Worm (Caenorhabditis elegans): ENCODE data around the gene srlf-19.

The srlf-19 gene

DNA sequence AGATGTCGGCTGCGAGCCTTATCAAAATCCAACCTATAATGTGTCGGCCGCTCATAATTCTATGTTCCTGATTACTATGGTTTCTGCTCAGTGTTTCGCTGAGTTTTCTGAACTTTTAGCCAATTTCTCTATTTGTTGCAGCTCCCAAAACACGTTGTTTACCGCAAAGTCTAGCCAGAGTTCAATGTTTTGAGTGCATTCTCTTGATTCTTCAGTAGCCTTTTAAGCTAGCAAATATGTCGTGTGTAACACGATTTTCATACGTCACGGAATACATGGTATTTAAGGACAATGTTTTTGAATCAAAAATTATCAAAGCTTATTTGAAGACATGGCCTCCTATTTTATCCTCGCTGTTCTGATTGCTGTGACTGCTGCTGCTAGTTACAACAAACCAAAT lies at the start of gene srlf-19:
TSS of gene srlf-19 (plus strand) at position 301 of the 400 bp plus-strand sequence.
- TF ChIP-seq dao-5 (tag; optimal IDR thresholded peaks at IDR 0.05) (no peak), W03F9.2 (tag; optimal IDR thresholded peaks at IDR 0.05) (no peak), him-1 (tag; optimal IDR thresholded peaks at IDR 0.05) (no peak)

DNA sequence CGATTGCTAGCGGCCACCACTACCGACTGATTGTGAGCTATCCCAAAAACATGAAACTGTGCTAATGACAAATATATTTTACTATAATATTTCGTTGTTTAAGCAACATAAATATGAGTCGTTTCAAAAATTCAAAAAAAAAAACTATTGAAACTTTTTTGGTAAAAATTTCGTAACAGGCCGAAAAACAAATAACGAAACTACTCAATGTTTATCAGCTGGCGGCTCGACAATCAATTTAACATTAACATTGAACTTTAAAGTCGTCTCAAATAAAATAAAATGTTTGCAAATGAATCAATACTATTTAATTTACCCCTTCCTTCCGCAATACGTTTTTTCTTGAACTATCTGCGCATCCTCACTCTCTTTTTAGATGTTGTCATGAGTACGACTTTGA lies 47.5 kb upstream of the srlf-19 start:
- TF ChIP-seq dao-5 (tag; optimal IDR thresholded peaks at IDR 0.05) (no peak), him-1 (tag; optimal IDR thresholded peaks at IDR 0.05) (no peak), W03F9.2 (tag; optimal IDR thresholded peaks at IDR 0.05) (no peak)

DNA sequence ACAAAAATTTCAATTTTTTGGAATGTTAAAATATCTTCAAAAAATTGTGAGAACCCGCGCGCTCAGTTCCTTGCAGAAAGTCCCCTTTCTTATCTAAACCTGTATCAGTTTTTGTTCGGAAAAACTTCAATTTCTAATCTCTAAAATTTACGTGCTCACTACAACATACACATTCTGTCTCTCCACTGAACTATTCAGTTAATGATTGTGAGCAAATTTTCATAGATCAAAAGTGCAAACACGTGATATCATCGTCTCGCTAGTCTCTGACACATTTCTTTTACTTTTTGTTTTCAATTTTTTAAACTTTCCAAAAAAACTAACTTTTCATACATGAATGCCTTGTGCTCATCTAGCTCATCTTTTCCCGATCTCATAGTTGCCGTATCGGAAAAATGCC lies 45.8 kb upstream of the srlf-19 start, which contains the start of gene nhr-203:
TSS of gene nhr-203 (plus strand) at position 332 of the 400 bp plus-strand sequence.
- TF ChIP-seq W03F9.2 (tag; optimal IDR thresholded peaks at IDR 0.05) (no peak), dao-5 (tag; optimal IDR thresholded peaks at IDR 0.05) (no peak), him-1 (tag; optimal IDR thresholded peaks at IDR 0.05) (no peak)

DNA sequence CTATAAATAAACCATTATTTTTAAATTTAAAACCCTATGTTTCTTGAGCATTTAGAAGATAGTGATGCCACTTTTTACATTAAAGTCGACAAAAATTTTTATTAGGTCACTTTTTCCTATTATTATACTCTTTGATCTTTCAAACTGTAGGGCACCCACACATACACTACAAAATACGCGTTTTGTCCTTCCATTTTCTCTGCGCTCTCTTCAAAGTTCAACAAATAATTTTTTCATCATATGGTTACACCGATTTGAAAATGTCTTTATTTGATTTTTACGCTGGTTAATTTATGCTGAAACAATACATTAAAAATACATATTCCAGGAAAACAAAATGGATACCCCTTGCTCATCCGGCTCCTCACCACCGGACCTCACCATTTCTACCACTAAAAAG lies 43.0 kb upstream of the srlf-19 start, which contains the start of gene nhr-202:
TSS of gene nhr-202 (plus strand) at position 326 of the 400 bp plus-strand sequence.
- TF ChIP-seq dao-5 (tag; optimal IDR thresholded peaks at IDR 0.05) (no peak), W03F9.2 (tag; optimal IDR thresholded peaks at IDR 0.05) (no peak), him-1 (tag; optimal IDR thresholded peaks at IDR 0.05) (no peak)

DNA sequence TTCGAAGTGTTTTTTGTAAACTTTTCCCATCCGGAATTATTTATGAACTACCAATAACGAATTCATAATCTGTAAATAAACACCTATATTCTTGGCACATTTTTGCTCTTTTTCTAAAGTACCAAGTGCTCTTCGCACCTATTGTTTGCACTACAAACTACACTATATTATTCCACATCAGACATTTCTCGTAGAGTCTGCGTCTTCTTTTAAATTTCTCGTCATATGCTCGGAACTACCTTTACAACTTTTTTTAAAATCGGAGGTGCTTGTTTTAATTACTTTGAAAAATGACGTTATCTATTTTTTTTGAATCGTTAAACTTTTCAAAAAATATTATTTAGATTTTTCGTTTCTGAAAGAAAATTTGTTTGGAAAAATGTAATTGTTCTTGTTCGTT lies 40.5 kb upstream of the srlf-19 start, which contains the start of gene nhr-201:
TSS of gene nhr-201 (plus strand) at position 29 of the 400 bp plus-strand sequence.
- TF ChIP-seq W03F9.2 (tag; optimal IDR thresholded peaks at IDR 0.05) (no peak), dao-5 (tag; optimal IDR thresholded peaks at IDR 0.05) (no peak), him-1 (tag; optimal IDR thresholded peaks at IDR 0.05) (no peak)

DNA sequence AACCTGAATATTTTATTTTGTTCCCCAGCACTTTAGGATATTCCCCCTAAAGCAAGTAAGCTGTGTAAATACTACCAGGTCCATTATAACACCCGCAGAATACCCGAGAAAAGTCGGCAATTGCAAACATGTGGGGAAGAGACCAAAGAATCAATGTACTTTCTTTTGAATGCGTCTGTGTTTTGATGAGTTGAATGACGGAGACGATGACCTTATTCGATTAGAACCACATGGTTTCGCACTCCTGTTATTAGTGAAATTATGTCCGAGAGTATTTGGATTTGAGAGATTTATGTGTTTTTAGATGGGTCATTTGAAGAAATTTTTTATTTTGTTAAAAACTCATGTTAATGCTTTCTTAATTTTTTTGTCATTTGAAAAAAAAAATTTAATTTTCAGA lies 39.9 kb upstream of the srlf-19 start:
- no peak for TF ChIP-seq W03F9.2 (tag; optimal IDR thresholded peaks at IDR 0.05)
- TF ChIP-seq him-1 (tag; optimal IDR thresholded peaks at IDR 0.05) = no peak
- TF ChIP-seq dao-5 (tag; optimal IDR thresholded peaks at IDR 0.05) = no peak

DNA sequence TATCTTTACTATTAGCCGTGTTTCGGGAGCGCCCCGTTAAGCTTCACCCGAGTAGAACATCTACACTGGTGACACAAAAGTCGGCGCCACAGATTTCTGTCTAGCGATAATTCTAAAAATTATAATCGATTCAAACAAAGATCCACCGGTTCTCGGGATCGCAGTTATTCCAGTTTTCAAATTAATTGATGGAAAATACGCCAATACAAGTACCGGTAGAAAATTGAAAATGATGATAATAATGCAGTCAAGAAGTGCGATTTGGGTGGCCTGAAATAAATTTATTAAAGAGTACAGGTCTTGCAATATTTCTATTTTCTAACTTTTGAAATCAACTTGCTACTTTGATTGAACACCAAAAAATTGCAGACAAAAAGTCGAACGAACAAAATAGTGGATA lies 37.8 kb upstream of the srlf-19 start:
- TF ChIP-seq W03F9.2 (tag; optimal IDR thresholded peaks at IDR 0.05) (no peak), him-1 (tag; optimal IDR thresholded peaks at IDR 0.05) (no peak), dao-5 (tag; optimal IDR thresholded peaks at IDR 0.05) (no peak)

DNA sequence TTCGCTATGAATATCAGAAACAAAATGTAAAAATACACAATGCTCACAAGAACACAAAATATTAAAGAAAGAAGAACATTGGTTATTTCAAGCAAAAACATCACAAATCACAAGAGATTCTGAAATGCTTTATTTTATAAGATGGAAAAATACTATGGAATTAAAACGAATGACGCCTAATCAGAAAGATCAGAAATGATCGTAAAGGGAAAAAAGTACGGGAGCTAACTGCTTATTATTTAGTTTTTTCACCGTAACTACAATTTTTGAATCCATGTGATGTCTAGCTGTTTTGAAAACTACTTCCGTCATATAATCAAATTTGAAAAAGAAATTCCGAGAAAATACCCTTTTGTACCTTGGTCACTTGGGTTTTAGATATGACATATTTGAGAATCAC lies 36.8 kb upstream of the srlf-19 start, which contains the start of gene srbc-57:
TSS of gene srbc-57 (minus strand) at position 101 of the 400 bp plus-strand sequence.
- TF ChIP-seq dao-5 (tag; optimal IDR thresholded peaks at IDR 0.05) (no peak), W03F9.2 (tag; optimal IDR thresholded peaks at IDR 0.05) (no peak), him-1 (tag; optimal IDR thresholded peaks at IDR 0.05) (no peak)

DNA sequence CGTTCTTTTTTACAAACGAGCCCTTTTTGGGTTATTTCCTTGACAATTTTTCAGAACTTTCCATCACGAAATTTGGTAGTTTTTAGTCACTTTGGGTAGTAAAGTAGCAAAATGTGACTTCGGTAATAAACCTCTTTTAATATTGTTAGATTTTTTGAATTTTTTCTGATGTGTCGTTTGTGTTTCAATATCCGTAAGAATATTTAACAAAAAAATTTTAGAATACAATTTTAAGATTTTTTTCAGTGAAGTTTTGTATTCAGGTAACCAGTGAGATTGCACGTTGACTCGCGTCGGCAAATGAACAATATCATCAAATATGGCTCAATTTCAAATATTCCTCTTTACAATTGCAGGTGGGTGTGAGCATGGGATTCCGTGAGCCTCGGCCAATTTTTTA lies 32.7 kb upstream of the srlf-19 start, which contains the start of gene srt-31:
TSS of gene srt-31 (plus strand) at position 301 of the 400 bp plus-strand sequence.
- TF ChIP-seq W03F9.2 (tag; optimal IDR thresholded peaks at IDR 0.05) (no peak), him-1 (tag; optimal IDR thresholded peaks at IDR 0.05) (no peak), dao-5 (tag; optimal IDR thresholded peaks at IDR 0.05) (no peak)

DNA sequence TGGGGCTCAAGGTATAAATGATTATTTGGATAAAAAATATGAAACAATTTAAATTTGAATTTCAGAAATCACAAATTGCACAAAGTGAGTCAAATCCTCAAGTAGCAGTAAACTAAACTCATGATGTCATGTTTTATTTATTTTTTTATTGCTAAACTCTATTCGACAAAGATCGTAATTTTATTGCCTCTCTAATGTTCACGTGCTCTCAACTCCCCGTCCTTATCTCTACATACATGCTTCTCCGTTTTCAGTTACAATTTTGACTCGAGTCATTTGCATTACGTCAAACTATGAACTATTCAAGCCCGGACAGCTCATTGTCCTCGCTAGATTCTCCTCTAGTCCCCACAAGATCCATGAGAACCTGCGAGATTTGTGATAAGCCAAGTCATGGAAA lies 30.8 kb upstream of the srlf-19 start, which contains the start of gene nhr-99:
TSS of gene nhr-99 (plus strand) at position 263 of the 400 bp plus-strand sequence.
- no peak for TF ChIP-seq dao-5 (tag; optimal IDR thresholded peaks at IDR 0.05)
- TF ChIP-seq him-1 (tag; optimal IDR thresholded peaks at IDR 0.05) = no peak
- no peak for TF ChIP-seq W03F9.2 (tag; optimal IDR thresholded peaks at IDR 0.05)

DNA sequence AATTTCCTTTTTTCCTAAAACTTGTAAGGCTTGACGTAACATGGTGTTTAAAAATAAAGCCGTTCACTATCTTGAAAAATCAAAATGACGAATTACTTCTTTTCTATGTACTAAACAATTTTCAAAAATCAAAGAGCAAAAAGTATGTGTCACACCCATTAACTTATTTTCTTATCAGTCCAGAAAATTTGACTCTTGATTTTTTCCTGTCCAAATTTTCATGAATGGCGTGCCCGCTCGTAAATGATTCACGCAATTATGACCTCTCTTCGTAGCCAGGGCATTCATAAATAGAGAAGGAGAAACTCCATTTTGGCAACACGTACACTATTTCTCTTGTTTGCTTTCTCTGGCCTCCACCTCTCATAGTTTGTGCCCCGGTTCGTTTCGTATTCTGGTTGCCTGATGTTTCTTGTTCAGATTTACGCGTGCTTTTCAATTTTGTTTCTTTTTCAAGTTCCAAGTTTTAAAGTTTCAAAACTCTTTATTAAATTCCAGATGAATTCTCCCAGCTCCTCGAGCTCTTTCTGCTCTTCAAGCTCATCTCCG lies 27.6 kb upstream of the srlf-19 start, which contains the start of gene nhr-55:
TSS of gene nhr-55 (plus strand) at position 499 of the 549 bp plus-strand sequence.
- no peak for TF ChIP-seq W03F9.2 (tag; optimal IDR thresholded peaks at IDR 0.05)
- no peak for TF ChIP-seq him-1 (tag; optimal IDR thresholded peaks at IDR 0.05)
- TF ChIP-seq dao-5 (tag; optimal IDR thresholded peaks at IDR 0.05) = no peak

DNA sequence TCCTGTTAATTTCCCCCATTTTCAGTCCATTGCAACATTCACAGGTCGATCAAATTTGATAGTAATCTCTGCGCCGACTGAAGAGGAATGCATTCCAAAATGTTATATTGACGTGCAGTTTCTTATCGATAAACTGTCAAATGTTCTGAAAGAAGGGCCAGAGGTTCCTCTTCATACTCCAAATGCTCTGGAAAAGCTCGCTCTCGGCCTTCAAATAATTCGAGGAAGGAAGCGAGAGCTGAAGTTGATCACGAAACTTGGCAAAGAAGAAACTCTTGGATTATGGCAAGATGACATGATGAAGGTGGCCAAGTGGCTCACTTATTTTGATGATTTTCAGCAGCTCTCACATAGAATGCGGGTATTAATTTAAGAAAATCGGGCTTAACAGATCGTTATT lies 26.2 kb upstream of the srlf-19 start:
- TF ChIP-seq dao-5 (tag; optimal IDR thresholded peaks at IDR 0.05) (no peak), him-1 (tag; optimal IDR thresholded peaks at IDR 0.05) (no peak), W03F9.2 (tag; optimal IDR thresholded peaks at IDR 0.05) (no peak)

DNA sequence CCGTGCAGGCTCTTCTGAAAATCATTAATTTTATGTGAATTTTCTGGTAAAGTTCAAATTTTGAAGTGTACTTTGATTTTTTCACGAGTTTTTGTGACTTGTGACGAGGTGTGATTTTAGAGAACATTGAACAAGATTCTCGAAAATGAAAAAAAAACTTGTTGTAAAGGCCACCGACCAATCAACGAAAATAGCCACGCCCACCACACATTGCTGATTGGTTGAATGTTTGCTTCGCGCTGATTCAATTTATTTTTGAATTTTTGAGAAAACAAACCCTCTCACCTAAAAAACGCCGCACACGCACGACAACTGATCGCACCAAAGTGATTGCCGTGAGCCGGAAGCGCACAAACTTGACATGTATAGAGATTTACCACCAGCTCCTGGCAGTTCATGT lies 22.4 kb upstream of the srlf-19 start:
- TF ChIP-seq W03F9.2 (tag; optimal IDR thresholded peaks at IDR 0.05) (no peak), dao-5 (tag; optimal IDR thresholded peaks at IDR 0.05) (no peak), him-1 (tag; optimal IDR thresholded peaks at IDR 0.05) (no peak)

DNA sequence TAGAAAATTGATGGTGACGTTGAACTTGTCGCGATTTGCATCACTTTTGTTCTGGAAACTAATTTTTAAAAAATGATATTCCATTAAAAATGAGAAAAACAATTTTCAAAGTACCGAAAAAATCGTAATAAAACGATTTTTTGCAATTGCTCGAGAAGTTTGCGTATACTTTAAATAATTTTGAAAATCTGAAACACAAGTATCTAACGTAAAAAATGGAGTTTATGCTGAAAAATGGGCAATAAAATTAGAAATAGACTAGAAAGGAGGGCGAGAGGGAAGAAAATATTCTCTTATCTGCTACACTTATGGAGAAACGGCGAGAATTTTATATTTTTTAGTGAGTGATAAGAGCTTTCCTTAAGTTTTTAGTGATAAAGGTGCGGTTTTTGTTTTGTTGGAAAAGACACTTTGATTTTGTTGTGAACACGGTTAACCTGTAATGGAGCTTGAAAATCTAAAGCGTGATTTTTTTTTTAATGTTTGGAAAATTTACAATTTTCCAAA lies 21.9 kb upstream of the srlf-19 start, which contains the start of gene nhr-130:
TSS of gene nhr-130 (minus strand) at position 51 of the 507 bp plus-strand sequence.
- TF ChIP-seq him-1 (tag; optimal IDR thresholded peaks at IDR 0.05) = no peak
- TF ChIP-seq dao-5 (tag; optimal IDR thresholded peaks at IDR 0.05) = no peak
- TF ChIP-seq W03F9.2 (tag; optimal IDR thresholded peaks at IDR 0.05) = no peak
